Fruit fly (Drosophila melanogaster) whole organism, prepupa: ENCODE data around the gene melt.

Experiments
- Blimp-1 ChIP-seq: fragments of 200-800 bp; sonication (Bioruptor generic); optimal IDR thresholded peaks from 3 replicates; lab custom pipeline; 2017; ENCODE audit warnings: missing biosample characterization, missing genetic modification characterization, mild to moderate bottlenecking, moderate library complexity, missing genetic modification reagents
- CG10631 ChIP-seq: fragments of 200-800 bp; sonication (Bioruptor generic); optimal IDR thresholded peaks from 2 replicates; lab custom pipeline; 2016; ENCODE audit warnings: missing biosample characterization, missing genetic modification characterization
- CG10669 ChIP-seq: fragments of 200-800 bp; sonication (Bioruptor generic); optimal IDR thresholded peaks from 3 replicates; lab custom pipeline; 2018; ENCODE audit warnings: missing biosample characterization, mild to moderate bottlenecking, missing genetic modification characterization, moderate library complexity
- CG11762 ChIP-seq: fragments of 200-800 bp; sonication (Bioruptor generic); optimal IDR thresholded peaks from 3 replicates; lab custom pipeline; 2016; ENCODE audit warnings: missing biosample characterization, missing genetic modification characterization; ENCODE audit not compliant: insufficient read depth
- CG16779 ChIP-seq: fragments of 200-800 bp; sonication (Bioruptor generic); optimal IDR thresholded peaks from 3 replicates; lab custom pipeline; 2017; ENCODE audit warnings: missing biosample characterization, mild to moderate bottlenecking, missing genetic modification characterization
- CG3032 ChIP-seq: fragments of 200-800 bp; optimal IDR thresholded peaks from 2 replicates; lab custom pipeline; 2019; ENCODE audit warnings: missing biosample characterization, mild to moderate bottlenecking, missing genetic modification characterization, moderate library complexity
- CG31627 ChIP-seq: fragments of 200-800 bp; sonication (Bioruptor generic); optimal IDR thresholded peaks from 3 replicates; lab custom pipeline; 2016; ENCODE audit warnings: missing biosample characterization, missing genetic modification characterization
- CG32006 ChIP-seq: fragments of 200-800 bp; sonication (Bioruptor generic); optimal IDR thresholded peaks from 3 replicates; lab custom pipeline; 2017; ENCODE audit warnings: missing biosample characterization, mild to moderate bottlenecking, missing genetic modification characterization
- CG3919 ChIP-seq: fragments of 200-800 bp; sonication (Bioruptor generic); optimal IDR thresholded peaks from 3 replicates; lab custom pipeline; 2016; ENCODE audit warnings: missing biosample characterization, missing genetic modification characterization
- CG4318 ChIP-seq: fragments of 200-800 bp; sonication (Bioruptor generic); optimal IDR thresholded peaks from 3 replicates; lab custom pipeline; 2017; ENCODE audit warnings: missing biosample characterization, mild to moderate bottlenecking, missing genetic modification characterization
- CG6792 ChIP-seq: fragments of 200-800 bp; sonication (Bioruptor generic); optimal IDR thresholded peaks from 3 replicates; lab custom pipeline; 2016; ENCODE audit warnings: missing biosample characterization, missing genetic modification characterization
- CG6808 ChIP-seq: fragments of 200-800 bp; sonication (Bioruptor generic); optimal IDR thresholded peaks from 3 replicates; lab custom pipeline; 2017; ENCODE audit warnings: missing biosample characterization, missing genetic modification characterization, mild to moderate bottlenecking, moderate library complexity, missing genetic modification reagents
- CG6854 ChIP-seq: fragments of 200-800 bp; sonication (Bioruptor generic); optimal IDR thresholded peaks from 2 replicates; lab custom pipeline; 2017; ENCODE audit warnings: missing biosample characterization, mild to moderate bottlenecking, missing genetic modification characterization
- CG7368 ChIP-seq: fragments of 200-800 bp; sonication (Bioruptor generic); optimal IDR thresholded peaks from 3 replicates; lab custom pipeline; 2016; ENCODE audit warnings: missing biosample characterization, missing genetic modification characterization
- CG8319 ChIP-seq: fragments of 200-800 bp; sonication (Bioruptor generic); optimal IDR thresholded peaks from 3 replicates; lab custom pipeline; 2016; ENCODE audit warnings: missing biosample characterization, missing genetic modification characterization
- CG9139 ChIP-seq: fragments of 200-800 bp; sonication (Bioruptor generic); optimal IDR thresholded peaks from 3 replicates; lab custom pipeline; 2017; ENCODE audit warnings: missing biosample characterization, mild to moderate bottlenecking, missing genetic modification characterization
- Eip75B ChIP-seq: fragments of 200-800 bp; sonication (Bioruptor generic); optimal IDR thresholded peaks from 3 replicates; lab custom pipeline; 2016; ENCODE audit warnings: missing biosample characterization, missing genetic modification characterization
- Eip78C ChIP-seq: fragments of 200-800 bp; sonication (Bioruptor generic); peaks from one replicate; lab custom pipeline; 2016; ENCODE audit warnings: missing biosample characterization, missing genetic modification characterization
- Ets96B ChIP-seq: fragments of 200-800 bp; optimal IDR thresholded peaks from 2 replicates; lab custom pipeline; 2019; ENCODE audit warnings: missing biosample characterization, mild to moderate bottlenecking, missing genetic modification characterization, moderate library complexity
- Gug ChIP-seq: fragments of 200-800 bp; sonication (Bioruptor generic); IDR thresholded peaks from 2 replicates; pipeline ENCODE4 v1.3.6; 2022; ENCODE audit warnings: missing biosample characterization, missing genetic modification characterization
- Hr39 ChIP-seq: fragments of 200-800 bp; sonication (Bioruptor generic); optimal IDR thresholded peaks from 2 replicates; lab custom pipeline; 2016; ENCODE audit warnings: missing biosample characterization, missing genetic modification characterization
- Hr4 ChIP-seq: fragments of 200-800 bp; sonication (Bioruptor generic); optimal IDR thresholded peaks from 3 replicates; lab custom pipeline; 2016; ENCODE audit warnings: missing biosample characterization, missing genetic modification characterization
- OdsH ChIP-seq: fragments of 200-800 bp; sonication (Bioruptor generic); optimal IDR thresholded peaks from 3 replicates; lab custom pipeline; 2016; ENCODE audit warnings: missing biosample characterization, missing genetic modification characterization
- Sox14 ChIP-seq: fragments of 200-800 bp; sonication (Bioruptor generic); optimal IDR thresholded peaks from 3 replicates; lab custom pipeline; 2016; ENCODE audit warnings: missing biosample characterization, missing genetic modification characterization
- achi ChIP-seq: fragments of 200-800 bp; sonication (Bioruptor generic); optimal IDR thresholded peaks from 3 replicates; lab custom pipeline; 2016; ENCODE audit warnings: missing biosample characterization, missing genetic modification characterization
- acj6 ChIP-seq: fragments of 200-800 bp; sonication (Bioruptor generic); optimal IDR thresholded peaks from 3 replicates; lab custom pipeline; 2016; ENCODE audit warnings: missing biosample characterization, missing genetic modification characterization
- dsx ChIP-seq: fragments of 200-800 bp; optimal IDR thresholded peaks from 3 replicates; lab custom pipeline; 2019; ENCODE audit warnings: missing biosample characterization, mild to moderate bottlenecking, missing genetic modification characterization, moderate library complexity; ENCODE audit not compliant: poor library complexity, severe bottlenecking
- eg ChIP-seq: fragments of 200-800 bp; sonication (Bioruptor generic); IDR thresholded peaks from 3 replicates; pipeline ENCODE4 v1.3.6; 2022; ENCODE audit warnings: missing biosample characterization, missing genetic modification characterization
- esn ChIP-seq: fragments of 200-800 bp; sonication (Bioruptor generic); optimal IDR thresholded peaks from 2 replicates; lab custom pipeline; 2016; ENCODE audit warnings: missing biosample characterization, mild to moderate bottlenecking, missing genetic modification characterization, moderate library complexity
- fd59A ChIP-seq: fragments of 200-800 bp; sonication (Bioruptor generic); optimal IDR thresholded peaks from 2 replicates; lab custom pipeline; 2017; ENCODE audit warnings: missing biosample characterization, mild to moderate bottlenecking, missing genetic modification characterization, missing genetic modification reagents
- net ChIP-seq: fragments of 200-800 bp; sonication (Bioruptor generic); optimal IDR thresholded peaks from 3 replicates; lab custom pipeline; 2016; ENCODE audit warnings: missing biosample characterization, missing genetic modification characterization
- pdm3 ChIP-seq: fragments of 200-800 bp; sonication (Bioruptor generic); optimal IDR thresholded peaks from 3 replicates; lab custom pipeline; 2016; ENCODE audit warnings: missing biosample characterization, missing genetic modification characterization
- spab ChIP-seq: fragments of 200-800 bp; sonication (Bioruptor generic); optimal IDR thresholded peaks from 2 replicates; lab custom pipeline; 2017; ENCODE audit warnings: missing biosample characterization, mild to moderate bottlenecking, missing genetic modification characterization, missing genetic modification reagents
- ss ChIP-seq, 2 experiments: fragments of 200-800 bp; sonication (Bioruptor generic); optimal IDR thresholded peaks; 2 replicates in 1 of 2; 3 replicates in 1 of 2; lab custom pipeline; 2017 to 2018; ENCODE audit warnings: mild to moderate bottlenecking in 2 of 2, missing biosample characterization in 2 of 2, missing genetic modification characterization in 2 of 2, moderate library complexity in 1 of 2
- svp ChIP-seq: fragments of 200-800 bp; sonication (Bioruptor generic); peaks from one replicate; lab custom pipeline; 2016; ENCODE audit warnings: missing biosample characterization, missing genetic modification characterization
- vri ChIP-seq: fragments of 200-800 bp; sonication (Bioruptor generic); optimal IDR thresholded peaks from 3 replicates; lab custom pipeline; 2016; ENCODE audit warnings: missing biosample characterization, mild to moderate bottlenecking, missing genetic modification characterization

The melt gene

DNA sequence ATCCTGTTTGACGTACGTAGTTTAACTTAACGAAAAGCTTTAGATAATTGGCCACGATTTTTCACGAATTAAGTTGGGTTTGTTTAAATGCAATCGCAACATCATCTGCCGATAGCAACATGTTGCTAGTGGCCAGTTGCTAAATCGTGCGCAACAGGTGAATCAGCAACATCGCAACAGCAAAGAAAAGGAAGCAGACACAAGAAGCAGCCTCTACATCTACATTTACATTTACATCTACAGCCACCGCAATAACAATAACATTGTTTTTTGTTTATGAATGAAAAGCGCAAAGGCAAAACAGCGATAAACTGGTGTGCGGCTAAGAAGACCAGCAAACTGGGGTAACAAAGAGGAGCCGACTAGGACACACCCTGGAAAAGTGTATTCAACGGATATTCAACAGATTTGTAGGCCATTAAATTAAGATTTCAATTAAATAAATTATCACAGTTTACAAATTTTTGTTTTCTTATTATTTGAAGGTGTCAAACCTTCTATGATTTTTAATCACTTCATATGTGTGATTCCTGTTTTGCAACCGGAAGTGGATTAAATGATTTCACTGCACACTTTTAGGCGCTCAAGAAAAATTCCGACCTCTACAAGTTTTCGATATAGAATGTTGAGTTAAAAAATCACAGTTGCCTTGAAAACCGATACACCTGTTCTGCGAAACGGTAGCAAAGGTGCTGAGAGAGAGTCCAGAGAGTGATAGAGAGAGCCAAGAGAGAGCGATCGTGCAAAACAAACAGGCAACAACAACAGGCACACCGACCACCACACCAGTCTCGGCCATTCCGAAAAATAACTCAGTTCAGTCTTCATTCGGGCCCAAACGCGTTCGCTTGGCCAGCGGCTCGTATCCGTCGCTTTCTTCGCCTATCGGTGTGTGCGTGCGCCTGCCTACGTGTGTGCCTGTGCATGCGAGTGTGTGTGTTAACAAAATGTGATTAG is at the start of gene melt (continued):
- TF ChIP-seq Blimp-1 (GFP tag; lab: Kevin White, UChicago) (peak; percentile 70), acj6 (GFP tag; lab: Kevin White, UChicago) (peak; percentile 93), Hr4 (GFP tag; lab: Kevin White, UChicago) (peak; percentile 94), CG6792 (GFP tag; lab: Kevin White, UChicago) (peak; percentile 90), Eip78C (GFP tag; lab: Kevin White, UChicago) (peak; percentile 98), Hr39 (GFP tag; lab: Kevin White, UChicago) (peak; percentile 92), esn (GFP tag; lab: Kevin White, UChicago) (peak; percentile 95), CG31627 (peak; percentile 94), Gug (GFP tag; lab: Robert Waterston, UW) (peak; percentile 59), eg (GFP tag; lab: Robert Waterston, UW) (peak; percentile 72), CG3032 (tag; lab: Kevin White, UChicago) (peak; percentile 88)

- TF ChIP-seq Gug (GFP tag; lab: Robert Waterston, UW) (no peak), CG32006 (GFP tag; lab: Kevin White, UChicago) (no peak), Hr4 (GFP tag; lab: Kevin White, UChicago) (no peak), achi (GFP tag; lab: Kevin White, UChicago) (no peak), CG7368 (GFP tag; lab: Kevin White, UChicago) (no peak)
These were observed 48.2 kb upstream of the melt start for dm6 chr3L:7086093-7086492.

DNA sequence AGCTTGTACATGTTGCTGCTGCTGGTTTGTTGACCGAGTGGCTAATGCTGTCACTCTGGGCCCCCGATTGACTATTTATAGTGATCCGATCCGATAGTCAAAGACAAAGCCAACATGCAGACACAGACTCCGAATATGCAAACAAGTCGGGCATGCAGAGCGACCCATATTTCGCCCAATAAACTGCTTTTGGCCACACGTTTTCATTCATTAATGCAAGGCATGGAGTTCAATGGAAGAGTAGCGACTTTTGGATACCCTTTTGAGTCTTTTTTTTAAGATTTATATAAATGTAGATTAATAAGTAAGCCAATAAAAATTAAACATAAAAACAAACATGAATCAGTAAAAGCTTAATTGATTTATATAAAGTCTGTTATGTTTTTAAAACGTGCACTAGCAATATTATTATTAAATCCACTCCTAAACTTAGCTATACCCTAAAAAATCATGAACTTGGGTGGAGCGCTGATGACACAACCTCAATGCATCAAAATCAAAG is 47.7 kb upstream of the melt start, which contains the start of gene Cpr65Ea:
TSS of gene Cpr65Ea (minus strand) at position 51 of the 502 bp plus-strand sequence.
- TF ChIP-seq Eip78C (GFP tag; lab: Kevin White, UChicago), result peak; percentile 10
- TF ChIP-seq net (GFP tag; lab: Kevin White, UChicago), result no peak
- TF ChIP-seq Sox14, result no peak

- TF ChIP-seq Eip75B (GFP tag; lab: Kevin White, UChicago) (peak; percentile 43), CG16779 (tag; lab: Kevin White, UChicago) (no peak), CG7368 (GFP tag; lab: Kevin White, UChicago) (peak; percentile 29), CG32006 (GFP tag; lab: Kevin White, UChicago) (peak; percentile 3), ss (GFP tag; optimal IDR thresholded peaks at IDR 0.05; lab: Kevin White, UChicago) (peak in 1 of 2 experiments; percentile 49), Eip78C (GFP tag; lab: Kevin White, UChicago) (peak; percentile 78), spab (GFP tag; lab: Kevin White, UChicago) (peak; percentile 46), CG9139 (GFP tag; lab: Kevin White, UChicago) (peak; percentile 16), CG6808 (GFP tag; lab: Kevin White, UChicago) (peak; percentile 53), CG10669 (GFP tag; lab: Kevin White, UChicago) (peak; percentile 44), CG3032 (tag; lab: Kevin White, UChicago) (peak; percentile 61), CG8319 (peak; percentile 30), svp (GFP tag; lab: Kevin White, UChicago) (no peak), fd59A (GFP tag; lab: Kevin White, UChicago) (peak; percentile 14), vri (GFP tag; lab: Kevin White, UChicago) (no peak), CG11762 (GFP tag; lab: Kevin White, UChicago) (no peak), CG10631 (GFP tag; lab: Kevin White, UChicago) (peak; percentile 10), Hr4 (GFP tag; lab: Kevin White, UChicago) (peak; percentile 4), eg (GFP tag; lab: Robert Waterston, UW) (no peak), dsx (GFP tag; lab: Kevin White, UChicago) (no peak), pdm3 (GFP tag; lab: Kevin White, UChicago) (peak; percentile 2), OdsH (GFP tag; lab: Kevin White, UChicago) (peak; percentile 1), Ets96B (tag; lab: Kevin White, UChicago) (peak; percentile 19), CG4318 (GFP tag; lab: Kevin White, UChicago) (no peak), CG3919 (GFP tag; lab: Kevin White, UChicago) (peak; percentile 27), CG6854 (GFP tag; lab: Kevin White, UChicago) (no peak)
These were observed 47.0 kb upstream of the melt start for dm6 chr3L:7087347-7087746.
